Worm (Caenorhabditis elegans): ENCODE results near the gene F56D2.5.

DNA sequence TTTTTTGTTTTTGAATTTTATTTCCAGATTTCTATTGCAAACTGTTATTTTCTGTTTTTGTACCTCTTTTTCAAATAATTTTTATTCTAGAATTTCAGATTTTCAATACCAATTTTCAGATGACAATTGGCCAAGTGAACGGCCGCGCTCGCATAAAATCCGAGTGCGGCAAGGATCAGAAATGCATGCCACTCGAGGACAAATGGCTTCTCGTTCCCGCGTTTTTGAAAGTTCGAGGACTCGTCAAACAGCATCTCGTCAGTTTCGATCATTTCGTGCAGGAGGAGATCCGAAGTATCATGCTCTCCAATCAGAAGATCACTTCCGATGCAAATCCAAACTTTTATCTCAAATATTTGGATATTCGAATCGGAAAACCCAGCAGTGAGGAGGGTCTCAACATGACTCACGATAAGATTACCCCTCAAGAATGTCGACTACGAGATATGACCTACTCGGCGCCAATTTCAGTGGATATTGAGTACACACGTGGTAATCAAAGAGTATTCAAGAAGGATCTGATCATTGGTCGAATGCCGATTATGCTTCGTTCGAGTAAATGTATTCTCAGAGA is 23.9 kb downstream of the F56D2.5 start, which contains the start of gene rpc-2:
- no peak for TF ChIP-seq ceh-36 (tag; optimal IDR thresholded peaks at IDR 0.05)
- no peak for TF ChIP-seq sea-1 (GFP tag; conservative IDR thresholded peaks at IDR 0.05)

All from whole organism, early embryonic.